Worm (Caenorhabditis elegans) whole organism, L1 larva: ENCODE results near the gene Y27F2A.9.

Source experiments
- ama-1 ChIP-seq: fragments of 150-350 bp; optimal IDR thresholded peaks from 2 replicates; lab custom pipeline; 2014
- fkh-10 ChIP-seq: sonication (generic microtip); optimal IDR thresholded peaks from 2 replicates; lab custom pipeline; 2017; ENCODE audit warnings: missing biosample characterization, missing genetic modification reagents, missing genetic modification characterization
- nhr-237 ChIP-seq: fragments of 150-350 bp; optimal IDR thresholded peaks from 2 replicates; lab custom pipeline; 2014; ENCODE audit warnings: missing biosample characterization, missing genetic modification characterization
- pax-3 ChIP-seq: fragments of 200-800 bp; sonication (Bioruptor generic); optimal IDR thresholded peaks from 2 replicates; lab custom pipeline; 2018; ENCODE audit warnings: mild to moderate bottlenecking, missing genetic modification characterization, moderate library complexity, missing compliant biosample characterization
- snpc-4 ChIP-seq: fragments of 150-350 bp; optimal IDR thresholded peaks from 2 replicates; lab custom pipeline; 2014; ENCODE audit warnings: missing biosample characterization, missing genetic modification characterization

DNA sequence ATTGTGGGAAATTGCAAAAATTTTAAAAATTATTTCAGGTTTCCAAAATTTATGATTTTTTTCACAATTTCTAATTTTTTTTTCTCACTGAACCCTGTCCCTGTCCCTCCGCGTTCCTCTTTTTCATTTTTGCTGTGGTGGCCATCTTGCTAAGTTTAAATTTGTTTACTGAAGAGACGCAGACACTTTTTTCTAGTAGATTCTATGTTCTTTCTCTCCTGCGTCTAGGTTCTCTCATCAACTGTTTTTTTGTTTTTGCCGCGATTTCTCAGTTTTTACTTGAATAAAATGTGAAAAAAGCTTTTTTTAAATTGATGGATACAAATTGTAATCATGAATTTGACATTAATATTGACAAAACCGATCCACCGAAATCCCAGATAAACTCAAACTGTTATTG is 17.8 kb upstream of the Y27F2A.9 start, which contains the start of gene ZC239.6:
- TF ChIP-seq ama-1 (lab: Kevin White, UChicago) (no peak), fkh-10 (GFP tag; lab: Kevin White, UChicago) (no peak), snpc-4 (no peak), pax-3 (tag; lab: Kevin White, UChicago) (no peak), nhr-237 (tag; lab: Kevin White, UChicago) (no peak)
